Worm (Caenorhabditis elegans) whole organism, L4/young adult: ENCODE results near the gene T15B7.1.

Experiments
- W03F9.2 ChIP-seq: fragments of 150-350 bp; optimal IDR thresholded peaks from 2 replicates; lab custom pipeline; 2014; ENCODE audit warnings: missing biosample characterization, missing genetic modification characterization
- dao-5 ChIP-seq: sonication (generic microtip); optimal IDR thresholded peaks from 2 replicates; lab custom pipeline; 2016; ENCODE audit warnings: missing genotype, missing genetic modification characterization, moderate library complexity, missing compliant biosample characterization
- him-1 ChIP-seq: sonication (generic microtip); optimal IDR thresholded peaks from 2 replicates; lab custom pipeline; 2016; ENCODE audit warnings: missing genotype, missing genetic modification reagents, missing genetic modification characterization, missing compliant biosample characterization

T15B7.1 gene

DNA sequence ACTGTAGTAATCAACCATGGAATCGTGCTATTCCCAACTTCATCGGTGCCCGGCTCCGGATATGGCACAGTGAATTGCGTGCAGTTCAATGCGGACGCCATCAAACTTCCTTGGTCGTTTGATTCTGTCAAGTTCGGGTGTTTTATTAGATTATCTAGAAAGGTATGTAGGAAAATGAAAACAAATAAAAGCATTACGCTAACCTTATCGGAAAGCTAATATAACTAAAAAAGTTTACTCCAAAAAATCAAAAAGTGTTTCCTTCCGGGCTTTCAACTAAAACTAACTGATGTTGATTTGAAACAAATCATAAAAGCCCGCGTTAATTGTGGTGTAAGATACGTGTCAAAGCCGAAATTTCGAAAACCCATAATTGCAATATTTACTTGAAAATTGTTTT lies 22.7 kb upstream of the T15B7.1 start, which contains the start of gene dmsr-13:
TSS of gene dmsr-13 (minus strand) at position 101 of the 400 bp plus-strand sequence.
- no peak for TF ChIP-seq W03F9.2
- TF ChIP-seq him-1: no peak
- TF ChIP-seq dao-5 (tag; lab: Kevin White, UChicago): no peak

ce11 chrV:6821509-6821908 lies 21.0 kb upstream of the T15B7.1 start, which contains the start of gene T15B7.8:
Gene T15B7.8 (plus strand): TSS chrV:6821809.
- TF ChIP-seq him-1: no peak
- TF ChIP-seq dao-5 (tag; lab: Kevin White, UChicago): no peak
- no peak for TF ChIP-seq W03F9.2

- TF ChIP-seq dao-5 (tag; lab: Kevin White, UChicago) (no peak), him-1 (no peak), W03F9.2 (no peak)
These were observed 19.1 kb upstream of the T15B7.1 start for ce11 chrV:6823432-6823831.

DNA sequence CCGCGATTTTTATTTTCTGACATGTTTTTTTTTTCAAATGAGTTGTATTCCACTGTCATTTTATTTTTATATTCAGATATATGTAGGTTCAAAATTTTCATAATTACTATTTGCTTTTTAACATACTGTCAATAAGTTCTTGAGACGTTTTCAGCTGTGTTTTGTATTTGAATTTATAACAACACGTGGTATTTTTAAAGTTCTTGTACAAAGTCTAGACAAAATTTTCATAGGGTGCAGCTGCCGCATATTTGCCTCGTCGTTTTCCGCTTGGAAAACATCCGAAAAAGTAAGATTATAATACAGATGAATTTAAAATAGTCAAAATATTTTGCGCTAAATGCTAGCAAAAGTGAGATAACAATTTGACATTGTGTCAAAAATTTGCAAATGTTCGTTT lies 13.8 kb upstream of the T15B7.1 start, which contains the start of gene dmsr-15:
TSS of gene dmsr-15 (minus strand) at position 101 of the 400 bp plus-strand sequence.
- TF ChIP-seq him-1 (no peak), dao-5 (tag; lab: Kevin White, UChicago) (no peak), W03F9.2 (no peak)

DNA sequence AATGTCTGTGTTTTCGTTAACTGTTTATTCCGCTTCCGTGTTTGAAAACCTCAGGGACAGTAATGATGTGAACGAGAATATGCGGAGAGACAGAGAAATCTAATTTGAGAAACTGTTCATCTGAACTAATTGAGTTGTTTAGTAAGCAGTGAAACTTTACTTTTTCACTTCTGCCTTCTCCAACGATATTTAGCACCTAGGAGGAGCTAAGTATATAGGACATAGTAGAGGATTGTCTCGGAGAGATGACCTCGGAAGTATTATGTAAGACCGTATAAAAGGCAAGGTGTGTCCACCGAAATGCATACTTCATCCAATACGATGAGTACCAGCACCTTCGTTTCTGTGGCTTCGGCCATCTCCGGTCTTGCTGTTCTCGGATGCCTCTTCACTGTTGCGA lies 13.1 kb upstream of the T15B7.1 start, which contains the start of gene col-141:
TSS of gene col-141 (plus strand) at position 301 of the 400 bp plus-strand sequence.
- TF ChIP-seq W03F9.2 (no peak), him-1 (no peak), dao-5 (tag; lab: Kevin White, UChicago) (no peak)

DNA sequence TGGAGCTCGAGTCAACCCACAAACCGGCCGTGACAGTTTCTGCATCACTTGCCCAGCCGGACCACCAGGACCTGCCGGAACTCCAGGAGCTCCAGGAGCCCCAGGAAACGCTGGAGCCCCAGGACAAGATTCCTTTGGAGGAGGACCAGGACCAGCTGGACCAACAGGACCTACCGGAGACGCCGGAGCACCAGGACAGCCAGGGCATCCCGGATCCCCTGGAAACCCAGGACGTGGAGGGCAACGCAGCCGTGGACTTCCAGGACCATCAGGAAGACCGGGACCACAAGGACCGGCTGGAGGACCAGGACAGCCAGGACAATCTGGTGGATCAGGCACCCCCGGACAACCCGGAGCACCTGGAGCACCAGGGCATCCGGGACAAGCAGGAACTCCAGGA lies 12.5 kb upstream of the T15B7.1 start:
- TF ChIP-seq dao-5 (tag; lab: Kevin White, UChicago) (no peak), him-1 (no peak), W03F9.2 (no peak)

DNA sequence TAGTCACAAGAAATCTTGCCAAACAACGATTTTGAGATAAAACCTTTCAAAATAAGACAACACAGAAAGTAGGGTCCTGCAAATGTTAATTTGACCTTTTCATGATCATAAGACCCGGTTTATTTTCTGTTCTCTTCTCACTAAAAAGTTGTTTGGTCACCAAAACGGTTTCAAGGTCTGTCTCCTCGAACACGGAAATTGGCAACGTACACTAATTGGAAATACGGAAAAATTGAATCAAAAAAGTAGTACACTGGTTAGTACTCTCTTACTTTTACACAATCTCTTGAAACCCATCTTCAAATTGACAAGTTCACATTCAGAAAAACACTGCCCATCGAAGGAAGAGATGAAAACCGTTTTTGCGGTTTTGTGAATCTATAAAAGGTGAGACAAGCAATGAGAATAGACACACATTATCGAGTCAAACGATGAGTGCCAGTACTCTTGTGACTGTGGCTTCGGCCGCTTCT lies 11.7 kb upstream of the T15B7.1 start, which contains the start of gene col-142:
TSS of gene col-142 (plus strand) at position 423 of the 473 bp plus-strand sequence.
- no peak for TF ChIP-seq him-1
- no peak for TF ChIP-seq dao-5 (tag; lab: Kevin White, UChicago)
- no peak for TF ChIP-seq W03F9.2

DNA sequence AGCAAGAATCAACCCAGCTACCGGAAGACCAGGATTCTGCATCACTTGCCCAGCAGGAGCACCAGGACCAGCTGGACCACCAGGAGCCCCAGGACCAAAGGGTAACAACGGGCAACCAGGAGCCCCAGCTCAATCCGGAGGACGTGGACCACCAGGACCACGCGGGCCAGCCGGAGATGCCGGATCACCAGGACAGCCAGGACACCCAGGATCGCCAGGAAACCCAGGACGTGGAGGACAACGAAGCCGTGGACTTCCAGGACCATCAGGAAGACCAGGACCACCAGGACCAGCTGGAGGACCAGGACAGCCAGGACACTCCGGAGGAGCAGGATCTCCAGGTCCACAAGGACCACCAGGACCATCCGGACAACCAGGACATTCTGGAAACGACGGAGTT lies 11.0 kb upstream of the T15B7.1 start:
- no peak for TF ChIP-seq W03F9.2
- no peak for TF ChIP-seq dao-5 (tag; lab: Kevin White, UChicago)
- no peak for TF ChIP-seq him-1

DNA sequence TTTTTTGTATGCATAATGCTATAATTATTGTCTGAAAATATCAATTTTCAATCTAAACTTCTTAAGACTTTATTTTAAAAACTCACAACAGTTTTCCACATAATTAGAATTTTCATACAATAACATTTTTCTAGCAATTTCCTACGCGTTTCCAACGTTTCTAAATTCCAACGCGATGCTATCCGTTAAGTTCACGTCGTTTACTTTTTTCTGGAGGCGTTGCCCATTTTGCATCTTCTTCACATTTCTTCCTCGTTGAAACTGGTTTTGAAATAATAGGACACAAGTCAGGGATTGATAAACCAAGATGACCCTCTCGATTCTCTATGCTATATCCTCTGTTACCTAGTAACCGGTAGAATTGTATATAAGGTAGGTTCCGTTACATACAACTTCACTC lies 7.3 kb upstream of the T15B7.1 start, which contains the start of the genes T15B7.14 and col-143:
TSS of gene T15B7.14 (minus strand) at position 101 of the 400 bp plus-strand sequence.
TSS of gene col-143 (plus strand) at position 394 of the 400 bp plus-strand sequence.
- TF ChIP-seq dao-5 (tag; lab: Kevin White, UChicago) (no peak), him-1 (no peak), W03F9.2 (no peak)

ce11 chrV:6836036-6836435 lies 6.5 kb upstream of the T15B7.1 start:
- TF ChIP-seq dao-5 (tag; lab: Kevin White, UChicago) (no peak), him-1 (no peak), W03F9.2 (no peak)

ce11 chrV:6838599-6838998 lies 3.9 kb upstream of the T15B7.1 start, which contains the start of gene T15B7.15:
Gene T15B7.15 (minus strand): TSS chrV:6838665.
- no peak for TF ChIP-seq W03F9.2
- TF ChIP-seq him-1: no peak
- no peak for TF ChIP-seq dao-5 (tag; lab: Kevin White, UChicago)

ce11 chrV:6839008-6839407 lies 3.5 kb upstream of the T15B7.1 start, which contains the start of gene hpo-8:
Gene hpo-8 (plus strand): TSS chrV:6839289.
- TF ChIP-seq W03F9.2: no peak
- no peak for TF ChIP-seq him-1
- TF ChIP-seq dao-5 (tag; lab: Kevin White, UChicago): no peak

- TF ChIP-seq dao-5 (tag; lab: Kevin White, UChicago) (no peak), W03F9.2 (no peak), him-1 (no peak)
These were observed 4.0 kb downstream of the T15B7.1 start, which contains the start of gene lgc-54 for ce11 chrV:6846507-6846906. Gene lgc-54 (minus strand): TSS chrV:6846607.

ce11 chrV:6854711-6855110 lies 12.2 kb downstream of the T15B7.1 start, which contains the start of gene gpa-10:
Gene gpa-10 (minus strand): TSS chrV:6854811.
- no peak for TF ChIP-seq dao-5 (tag; lab: Kevin White, UChicago)
- no peak for TF ChIP-seq W03F9.2
- TF ChIP-seq him-1: no peak

DNA sequence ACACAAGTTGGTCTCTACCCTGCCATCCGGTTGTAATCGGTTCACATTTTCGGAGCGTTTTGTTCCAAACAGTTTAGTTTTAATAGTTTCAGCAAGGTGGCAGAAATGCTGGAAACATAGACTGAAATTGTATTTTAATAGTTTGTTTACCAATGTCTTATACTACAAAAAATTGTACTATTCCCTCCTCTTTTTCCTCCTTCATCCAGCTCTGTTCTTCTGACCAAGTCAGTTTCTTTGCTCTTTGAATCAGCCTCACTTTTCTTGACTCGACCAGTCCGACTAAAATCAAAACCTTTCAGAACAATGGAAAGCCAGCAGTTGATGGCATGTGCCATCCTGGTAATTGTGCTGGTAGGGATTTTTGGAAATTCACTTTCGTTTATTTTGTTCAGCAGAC lies 27.5 kb downstream of the T15B7.1 start, which contains the start of gene frpr-18:
TSS of gene frpr-18 (plus strand) at position 301 of the 400 bp plus-strand sequence.
- TF ChIP-seq W03F9.2 (no peak), dao-5 (tag; lab: Kevin White, UChicago) (no peak), him-1 (no peak)
